Fruit fly (Drosophila melanogaster): ENCODE data around the gene Rdl.

DNA sequence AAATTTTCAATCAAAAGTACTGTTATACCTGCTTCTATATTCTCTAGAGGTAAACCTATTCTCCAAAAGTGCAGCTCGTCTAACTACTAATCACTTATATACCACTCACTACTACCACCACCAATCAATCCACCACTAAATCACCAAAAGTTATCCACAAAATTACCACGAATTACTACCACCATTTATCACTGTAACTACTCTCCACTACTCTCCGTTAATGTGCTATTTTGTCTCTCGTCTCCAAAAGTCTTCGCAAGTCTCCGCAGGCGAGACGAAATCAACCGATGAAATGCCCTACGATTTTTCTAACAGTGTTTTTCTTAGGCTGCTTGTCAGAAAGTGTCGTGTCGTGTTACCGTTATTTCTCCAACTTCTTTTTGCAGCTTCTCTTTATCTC is 40.0 kb downstream of the Rdl start:
- no peak for TF ChIP-seq kay (GFP tag; ENCODE audit: borderline replicate concordance)
- TF ChIP-seq ovo (GFP tag; optimal IDR thresholded peaks at IDR 0.05), result peak; percentile 30
- TF ChIP-seq cic (GFP tag; optimal IDR thresholded peaks at IDR 0.05), result no peak
- TF ChIP-seq Clk (GFP tag; optimal IDR thresholded peaks at IDR 0.05), result no peak
- no peak for TF ChIP-seq Mnt (GFP tag; optimal IDR thresholded peaks at IDR 0.05)
- TF ChIP-seq CG11617 (GFP tag; optimal IDR thresholded peaks at IDR 0.05), result no peak
- no peak for TF ChIP-seq Crg-1 (GFP tag; optimal IDR thresholded peaks at IDR 0.05)
- TF ChIP-seq Hr96 (GFP tag; optimal IDR thresholded peaks at IDR 0.05), result no peak
- no peak for TF ChIP-seq toe (GFP tag; optimal IDR thresholded peaks at IDR 0.05)
- no peak for TF ChIP-seq bab1 (GFP tag; optimal IDR thresholded peaks at IDR 0.05)
- TF ChIP-seq CG33017 (tag; optimal IDR thresholded peaks at IDR 0.05), result no peak
- TF ChIP-seq cnc (optimal IDR thresholded peaks at IDR 0.05), result no peak

Measured in whole organism, adult.